Worm (Caenorhabditis elegans) whole organism, dauer: ENCODE measurements around the gene F19G12.1.

Experiments
- unc-62 ChIP-seq: sonication (generic microtip); optimal IDR thresholded peaks from 2 replicates; lab custom pipeline; 2017; ENCODE audit warnings: missing biosample characterization, missing genetic modification reagents, missing genetic modification characterization

The F19G12.1 gene

DNA sequence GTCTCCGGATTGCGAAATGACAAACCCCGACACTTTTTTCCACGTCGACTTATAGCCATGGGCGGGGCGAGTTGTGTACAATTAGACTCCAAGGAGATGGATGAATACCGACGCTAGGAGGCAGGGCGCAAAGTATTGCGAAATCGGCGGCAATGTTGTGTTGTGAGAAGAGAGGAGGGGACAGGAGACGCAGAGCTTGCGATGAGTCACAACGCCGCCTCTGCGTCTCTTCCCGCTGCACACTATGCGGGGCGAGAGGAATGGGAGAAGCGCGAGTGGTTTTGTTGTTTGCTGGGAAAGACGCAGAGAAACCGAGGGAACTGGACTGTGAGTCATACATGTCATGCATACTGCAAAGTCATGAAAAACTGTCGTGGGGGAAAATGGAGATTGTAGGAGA is 23.6 kb downstream of the F19G12.1 start:
- TF ChIP-seq unc-62, result no peak

DNA sequence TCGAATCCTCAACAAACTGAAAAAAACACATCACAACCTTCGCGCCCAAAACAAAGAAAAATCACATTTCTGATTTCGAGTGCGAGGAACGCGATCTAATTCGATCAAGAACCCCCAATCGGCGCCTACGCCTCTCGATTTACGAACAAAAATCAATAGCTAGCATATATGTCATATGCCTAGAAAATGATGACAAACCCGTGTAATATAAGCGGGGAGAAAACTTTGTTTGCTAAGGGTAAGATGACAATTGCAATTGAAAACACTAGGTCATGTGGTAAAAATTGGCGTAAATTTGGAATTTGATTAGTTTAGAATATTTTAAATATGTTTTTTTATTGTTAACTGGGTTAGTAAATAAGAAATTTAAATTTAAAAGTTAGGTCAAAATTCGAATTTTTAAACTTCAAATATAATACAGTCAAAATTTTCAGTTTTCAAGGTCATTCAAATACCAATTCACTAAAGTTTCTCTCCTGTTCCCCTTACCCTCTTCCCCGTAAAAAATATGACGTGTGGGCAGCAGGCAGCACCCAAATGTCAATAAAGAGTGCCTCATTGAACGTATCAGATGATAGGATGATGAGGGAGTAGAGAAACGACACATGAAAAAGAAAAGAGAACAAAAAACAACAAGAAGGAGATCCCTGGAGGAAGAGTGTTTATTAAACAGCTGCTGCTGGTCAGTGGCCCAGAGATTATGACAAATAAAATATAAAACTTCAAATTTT is 25.7 kb downstream of the F19G12.1 start:
- TF ChIP-seq unc-62, result no peak

DNA sequence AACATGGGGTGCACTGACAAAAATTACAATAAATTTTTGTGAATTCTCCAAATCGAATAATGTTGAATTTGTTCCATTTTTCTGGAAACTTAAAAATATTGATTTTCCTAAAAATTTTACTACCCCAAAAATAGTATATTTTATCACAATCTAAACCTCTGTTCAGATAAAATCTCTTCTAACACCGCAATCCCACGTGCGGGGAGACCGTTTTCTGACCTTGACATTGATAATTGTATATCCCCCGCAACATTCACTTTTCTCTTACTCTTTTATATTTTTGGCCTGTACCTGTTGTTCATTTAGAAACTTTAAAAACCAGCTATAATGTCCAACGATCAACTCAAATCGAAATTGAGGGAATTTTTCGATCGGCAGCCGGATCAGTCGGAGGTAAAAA is 28.0 kb downstream of the F19G12.1 start, which contains the start of gene D1005.2:
Gene D1005.2, plus strand, starts transcription at position 230 of the 400 bp plus-strand sequence.
- TF ChIP-seq unc-62, result no peak

DNA sequence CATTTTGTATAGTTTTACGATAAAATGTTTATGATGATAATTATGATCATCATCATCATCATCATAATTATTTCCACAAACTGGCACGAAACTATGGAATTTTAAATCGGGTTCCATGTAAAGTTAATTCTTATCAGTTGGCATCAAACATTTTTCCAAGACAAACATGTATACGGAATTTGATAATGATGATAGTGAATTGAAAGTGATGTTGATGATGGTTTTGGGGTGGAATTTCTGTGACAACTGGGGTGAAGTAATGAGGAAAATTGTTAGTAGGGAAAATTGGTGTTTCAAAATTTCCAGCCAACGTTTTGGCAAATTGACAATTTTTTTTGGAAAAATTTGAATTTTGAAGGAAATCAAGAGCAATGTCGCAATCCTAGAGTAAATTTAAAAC is 28.9 kb downstream of the F19G12.1 start:
- no peak for TF ChIP-seq unc-62

DNA sequence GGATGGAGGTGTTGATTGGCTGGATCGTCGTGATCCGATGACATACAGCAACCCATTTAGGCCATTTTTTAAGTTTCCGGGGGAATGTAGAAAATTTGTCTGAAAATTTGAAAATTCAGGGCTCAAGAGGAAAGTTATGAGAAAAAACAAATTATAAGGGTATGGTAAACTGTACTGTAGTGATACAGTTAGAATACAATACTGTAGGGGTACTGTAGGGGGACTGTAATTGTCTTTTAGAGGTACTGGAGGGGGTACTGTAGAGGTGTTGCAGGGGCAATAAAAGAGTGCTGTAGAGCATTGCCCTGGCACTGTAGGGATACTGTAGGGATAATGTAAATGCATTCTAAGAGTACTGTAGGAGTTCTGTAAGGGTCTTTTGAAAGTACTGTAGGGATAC is 33.9 kb downstream of the F19G12.1 start, which contains the start of gene D1005.6:
Gene D1005.6, minus strand, starts transcription at position 101 of the 400 bp plus-strand sequence.
- no peak for TF ChIP-seq unc-62

DNA sequence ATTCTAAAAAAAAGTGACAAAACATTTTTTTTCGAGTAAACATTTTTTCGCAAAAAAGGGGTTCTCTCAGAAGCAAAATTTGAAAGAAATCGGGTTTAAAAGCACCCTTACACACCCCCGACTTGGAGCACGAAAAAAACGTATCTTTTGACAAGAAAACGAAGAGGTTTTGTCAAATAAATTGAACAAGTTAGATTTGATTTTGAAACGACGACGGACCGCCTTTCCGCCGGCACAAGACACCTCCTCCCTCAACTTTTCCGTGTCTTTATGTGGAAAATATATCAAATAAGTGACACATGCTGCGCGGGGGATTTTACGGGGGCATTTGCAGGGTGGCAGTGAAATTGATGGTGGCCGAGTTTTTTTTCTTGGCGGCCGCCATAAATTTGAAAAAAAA is 37.2 kb downstream of the F19G12.1 start:
- no peak for TF ChIP-seq unc-62

DNA sequence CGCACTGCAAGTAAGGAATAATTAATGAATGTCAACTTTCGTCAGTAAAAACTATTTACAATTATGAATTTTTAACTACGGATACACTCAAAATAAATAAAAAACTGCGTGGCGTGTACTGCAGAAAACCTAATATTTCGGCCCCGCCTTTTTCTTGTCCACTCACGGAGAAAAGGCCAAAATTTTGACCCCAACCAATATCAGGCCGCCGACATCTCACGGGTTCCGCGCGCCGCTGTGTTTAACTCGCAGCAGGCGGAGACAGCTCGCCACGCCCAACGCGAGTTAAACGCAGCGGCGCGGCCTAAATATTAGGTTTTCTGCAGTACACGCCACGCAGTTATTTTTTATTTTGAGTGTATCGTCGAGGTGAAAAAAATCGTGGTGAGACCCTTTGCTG is 40.4 kb downstream of the F19G12.1 start:
- TF ChIP-seq unc-62, result no peak

DNA sequence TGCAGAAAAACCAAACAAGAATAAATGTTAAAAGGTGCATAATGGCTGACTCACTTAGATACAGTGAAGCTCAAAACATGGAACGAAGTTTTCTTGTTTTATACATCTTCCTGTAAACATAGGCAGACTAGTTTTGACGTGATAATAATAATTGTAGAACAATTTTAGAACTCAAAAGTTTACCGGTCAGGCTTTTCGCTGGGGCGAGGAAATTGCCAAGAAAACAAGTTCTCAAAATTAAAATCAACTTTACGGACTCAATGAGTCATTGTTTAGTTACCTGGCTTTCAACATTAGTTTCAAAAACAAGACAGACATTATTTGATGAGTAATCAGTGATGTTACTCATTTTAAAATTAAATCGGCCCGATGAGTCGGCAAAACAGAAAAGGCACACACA is 42.1 kb downstream of the F19G12.1 start, which contains the start of gene D1005.5:
Gene D1005.5, minus strand, starts transcription at position 101 of the 400 bp plus-strand sequence.
- TF ChIP-seq unc-62, result no peak

DNA sequence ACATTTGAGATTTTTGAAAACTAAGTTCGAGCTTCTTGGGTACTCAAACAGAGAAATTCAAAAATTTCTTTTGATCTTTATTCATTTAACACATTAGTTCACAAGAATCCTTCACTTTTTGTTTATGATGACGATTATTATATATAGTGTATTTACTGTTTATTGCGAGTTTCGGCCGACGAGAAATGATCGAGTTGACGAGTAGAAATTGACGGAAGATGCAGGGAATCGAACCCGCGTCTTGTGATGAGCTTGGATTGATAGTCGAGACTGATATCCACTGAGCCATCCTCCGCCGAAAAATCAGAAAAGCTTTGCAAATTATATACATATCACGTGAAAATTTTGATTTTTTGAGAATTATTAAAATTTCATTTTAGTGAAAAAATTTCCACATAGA is 43.0 kb downstream of the F19G12.1 start:
- no peak for TF ChIP-seq unc-62

DNA sequence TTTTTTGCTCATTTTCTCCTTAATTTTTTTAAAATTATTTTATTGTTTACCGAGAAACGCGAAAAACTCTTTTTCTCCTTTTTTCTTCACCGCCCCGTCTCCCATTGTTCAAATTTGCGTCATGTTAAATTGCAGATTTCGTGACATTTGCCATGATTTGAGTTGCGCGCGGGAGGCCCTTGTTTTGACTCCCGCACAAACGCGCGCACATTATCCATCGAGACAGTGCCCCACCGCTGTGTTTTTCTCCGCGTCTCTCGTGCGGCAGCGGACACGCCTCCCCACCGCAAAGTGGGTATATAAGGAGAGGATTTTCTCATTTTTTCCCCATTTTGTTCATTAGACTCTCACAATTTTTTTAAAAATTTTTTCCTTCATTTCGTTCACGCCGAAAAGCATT is 45.2 kb downstream of the F19G12.1 start:
- TF ChIP-seq unc-62, result no peak

DNA sequence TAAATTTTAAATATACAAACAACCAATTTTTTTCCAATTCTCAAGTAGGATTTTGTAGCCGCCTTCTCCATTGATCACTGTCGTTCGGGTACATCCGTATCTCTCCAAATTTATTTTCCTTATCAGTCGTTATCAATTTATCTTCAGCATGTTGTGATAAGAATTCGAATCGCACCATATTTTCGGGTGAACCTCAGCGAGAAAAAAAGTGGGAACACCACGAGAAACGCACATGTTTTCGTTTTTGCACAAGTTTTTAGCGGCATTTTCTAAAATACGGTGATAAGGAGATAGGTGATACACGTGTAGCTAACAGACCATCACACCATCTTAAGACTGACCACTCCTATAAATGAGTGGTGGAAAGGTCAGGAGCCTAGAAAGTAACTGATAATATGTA is 47.1 kb downstream of the F19G12.1 start:
- no peak for TF ChIP-seq unc-62

DNA sequence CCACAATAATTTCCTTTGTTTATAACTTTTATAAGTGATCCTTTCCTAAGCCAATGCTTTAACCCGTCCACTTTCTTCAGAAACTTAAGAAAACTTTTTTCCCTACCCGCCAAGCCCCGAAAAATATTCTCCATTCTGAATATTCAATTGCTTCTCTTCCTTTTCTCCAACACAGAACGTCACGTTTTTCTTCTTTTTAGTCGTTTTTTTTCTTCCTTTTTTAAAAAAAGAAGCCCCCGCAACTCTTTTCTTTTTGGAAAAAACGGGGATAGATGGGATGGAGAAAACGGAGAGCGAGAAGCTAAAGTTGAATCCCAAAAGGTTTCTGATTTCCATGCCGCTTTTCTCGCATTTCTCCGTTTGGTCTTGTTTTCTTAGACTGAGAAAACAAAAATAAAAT is 47.8 kb downstream of the F19G12.1 start:
- TF ChIP-seq unc-62, result no peak

DNA sequence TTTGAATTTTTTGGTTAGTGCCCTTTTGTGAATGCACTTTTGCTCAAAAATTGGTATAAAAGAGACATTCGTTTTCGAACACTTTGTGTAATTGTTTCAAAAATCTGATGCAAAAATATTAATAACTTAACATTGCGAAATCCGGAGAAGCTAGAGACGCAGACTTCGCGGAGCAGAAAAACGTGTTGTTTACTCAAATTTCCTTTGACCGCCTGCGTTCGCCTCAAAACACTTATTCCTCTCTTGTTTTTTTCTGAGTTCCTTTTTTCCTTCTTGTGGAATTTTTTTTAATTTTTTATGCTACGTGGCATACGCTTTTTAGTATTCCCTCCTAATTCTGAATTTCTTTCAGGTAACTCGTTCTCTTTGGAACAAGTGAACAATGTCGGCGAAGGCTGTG is 48.4 kb downstream of the F19G12.1 start, which contains the start of gene acly-1:
Gene acly-1, plus strand, starts transcription at position 353 of the 400 bp plus-strand sequence.
- TF ChIP-seq unc-62, result no peak

DNA sequence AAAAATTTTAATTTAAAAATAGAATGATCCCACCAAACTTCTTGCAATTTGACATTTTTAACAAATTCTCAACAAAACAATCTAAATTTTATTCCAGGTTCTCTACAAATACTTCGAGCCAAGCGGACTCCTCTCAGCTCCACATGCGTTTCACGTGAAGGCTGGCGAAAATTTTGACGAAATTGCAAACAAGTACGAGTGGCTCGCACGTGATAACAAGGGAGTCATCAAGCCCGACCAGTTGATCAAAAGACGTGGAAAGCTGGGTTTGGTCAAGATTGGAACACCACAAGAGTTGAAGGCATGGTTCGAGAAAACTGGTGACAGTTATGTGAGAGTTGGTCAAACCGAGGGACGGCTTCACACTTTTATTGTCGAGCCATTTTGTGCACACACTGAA is 48.8 kb downstream of the F19G12.1 start:
- no peak for TF ChIP-seq unc-62

DNA sequence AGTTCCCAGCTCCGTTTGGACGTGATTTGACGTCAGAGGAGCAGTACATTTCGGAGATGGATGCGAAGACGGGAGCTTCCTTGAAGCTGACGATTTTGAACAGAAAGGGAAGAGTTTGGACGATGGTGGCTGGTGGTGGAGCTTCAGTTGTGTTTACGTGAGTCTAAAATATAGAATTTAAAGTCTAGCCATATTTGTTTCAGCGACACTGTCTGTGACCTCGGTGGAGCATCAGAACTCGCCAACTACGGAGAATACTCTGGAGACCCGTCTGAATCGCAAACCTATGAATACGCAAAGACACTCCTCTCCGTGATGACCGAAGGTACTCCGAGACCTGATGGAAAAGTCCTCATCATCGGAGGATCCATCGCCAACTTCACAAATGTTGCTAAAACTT is 49.8 kb downstream of the F19G12.1 start:
- TF ChIP-seq unc-62, result no peak
